Worm (Caenorhabditis elegans) whole organism, L3 larva: ENCODE measurements around the gene ufd-2.

Experiments
- egl-5 ChIP-seq: fragments of 150-350 bp; optimal IDR thresholded peaks from 2 replicates; lab custom pipeline; 2017; ENCODE audit warnings: missing biosample characterization, missing genetic modification reagents, missing genetic modification characterization, inconsistent platforms
- elt-1 ChIP-seq: fragments of 150-350 bp; optimal IDR thresholded peaks from 2 replicates; lab custom pipeline; 2014; ENCODE audit warnings: missing biosample characterization, missing genetic modification characterization
- lin-15B ChIP-seq: fragments of 150-350 bp; optimal IDR thresholded peaks from 2 replicates; lab custom pipeline; 2014; ENCODE audit warnings: missing biosample characterization, missing genetic modification characterization
- mml-1 ChIP-seq: fragments of 150-350 bp; sonication (generic microtip); optimal IDR thresholded peaks from 3 replicates; lab custom pipeline; 2014; ENCODE audit warnings: missing biosample characterization, missing genetic modification characterization
- nfya-1 ChIP-seq: sonication (generic microtip); optimal IDR thresholded peaks from 2 replicates; lab custom pipeline; 2017; ENCODE audit warnings: missing genetic modification characterization, mild to moderate bottlenecking, missing compliant biosample characterization, antibody characterized with exemption, moderate library complexity; ENCODE audit not compliant: insufficient read depth
- nhr-77 ChIP-seq: fragments of 150-350 bp; optimal IDR thresholded peaks from 2 replicates; lab custom pipeline; 2014; ENCODE audit warnings: missing biosample characterization, missing genetic modification characterization
- skn-1 ChIP-seq: fragments of 150-350 bp; optimal IDR thresholded peaks from 2 replicates; lab custom pipeline; 2014; ENCODE audit warnings: missing biosample characterization, missing genetic modification characterization
- ztf-11 ChIP-seq: fragments of 150-350 bp; optimal IDR thresholded peaks from 2 replicates; lab custom pipeline; 2014; ENCODE audit warnings: missing biosample characterization, missing genetic modification characterization

- TF ChIP-seq nhr-77 (tag; lab: Kevin White, UChicago), result no peak
- TF ChIP-seq nfya-1 (tag; lab: Kevin White, UChicago), result no peak
- TF ChIP-seq ztf-11 (tag; lab: Kevin White, UChicago), result no peak
- TF ChIP-seq elt-1 (tag; lab: Kevin White, UChicago), result no peak
- TF ChIP-seq lin-15B (tag; lab: Kevin White, UChicago), result no peak
- TF ChIP-seq mml-1, result no peak
- no peak for TF ChIP-seq skn-1 (tag; lab: Kevin White, UChicago)
- TF ChIP-seq egl-5, result no peak
These were observed 30.0 kb downstream of the ufd-2 start, which contains the start of gene ltd-1 for ce11 chrII:8092537-8092936.
